Fruit fly (Drosophila melanogaster) whole organism, embryonic: Measurements from ENCODE around the gene sno.

Experiments used
- ATbp ChIP-seq: fragments of 200-800 bp; sonication (Bioruptor generic); optimal IDR thresholded peaks from 2 replicates; lab custom pipeline; 2017; ENCODE audit warnings: missing biosample characterization, mild to moderate bottlenecking, missing genetic modification characterization, missing genetic modification reagents
- BtbVII ChIP-seq: fragments of 200-800 bp; sonication (Bioruptor generic); optimal IDR thresholded peaks from 3 replicates; lab custom pipeline; 2017; ENCODE audit warnings: missing biosample characterization, mild to moderate bottlenecking, missing genetic modification characterization
- C15 ChIP-seq: fragments of 200-800 bp; sonication (Bioruptor generic); IDR thresholded peaks from 3 replicates; pipeline ENCODE4 v1.3.6; 2022; ENCODE audit warnings: missing biosample characterization, missing genetic modification characterization
- CG11398 ChIP-seq: fragments of 200-800 bp; sonication (Bioruptor generic); optimal IDR thresholded peaks from 2 replicates; lab custom pipeline; 2016; ENCODE audit warnings: missing biosample characterization, missing genetic modification characterization
- CG11723 ChIP-seq: fragments of 200-800 bp; sonication (Bioruptor generic); optimal IDR thresholded peaks from 2 replicates; lab custom pipeline; 2017; ENCODE audit warnings: missing biosample characterization, mild to moderate bottlenecking, missing genetic modification characterization
- CG12391 ChIP-seq: fragments of 200-800 bp; sonication (Bioruptor generic); optimal IDR thresholded peaks from 3 replicates; lab custom pipeline; 2018; ENCODE audit warnings: missing biosample characterization, mild to moderate bottlenecking, missing genetic modification characterization, moderate library complexity
- CG13287 ChIP-seq: fragments of 200-800 bp; sonication (Bioruptor generic); IDR thresholded peaks from 2 replicates; pipeline ENCODE4 v1.3.6; 2022; ENCODE audit warnings: missing biosample characterization, missing genetic modification characterization; ENCODE audit not compliant: partially characterized antibody
- CG15514 ChIP-seq: fragments of 200-800 bp; sonication (Bioruptor generic); optimal IDR thresholded peaks from 3 replicates; lab custom pipeline; 2017; ENCODE audit warnings: missing biosample characterization, missing genetic modification characterization, mild to moderate bottlenecking, moderate library complexity, missing genetic modification reagents
- CG17802 ChIP-seq: fragments of 200-800 bp; sonication (Bioruptor generic); optimal IDR thresholded peaks from 2 replicates; lab custom pipeline; 2018; ENCODE audit warnings: missing biosample characterization, mild to moderate bottlenecking, missing genetic modification characterization, moderate library complexity
- CG18262 ChIP-seq: fragments of 200-800 bp; optimal IDR thresholded peaks from 3 replicates; lab custom pipeline; 2019; ENCODE audit warnings: missing biosample characterization, mild to moderate bottlenecking, missing genetic modification characterization, moderate library complexity
- CG2678 ChIP-seq: fragments of 200-800 bp; sonication (Bioruptor generic); optimal IDR thresholded peaks from 3 replicates; lab custom pipeline; 2019; ENCODE audit warnings: missing biosample characterization, mild to moderate bottlenecking, missing genetic modification characterization, moderate library complexity
- CG2712 ChIP-seq: fragments of 200-800 bp; optimal IDR thresholded peaks from 3 replicates; lab custom pipeline; 2019; ENCODE audit warnings: missing biosample characterization, mild to moderate bottlenecking, missing genetic modification characterization, moderate library complexity
- CG31388 ChIP-seq: fragments of 200-800 bp; sonication (Bioruptor generic); optimal IDR thresholded peaks from 2 replicates; lab custom pipeline; 2016; ENCODE audit warnings: missing biosample characterization, missing genetic modification characterization
- CG32532 ChIP-seq: fragments of 200-800 bp; sonication (Bioruptor generic); IDR thresholded peaks from 2 replicates; pipeline ENCODE4 v1.3.6; 2022; ENCODE audit warnings: missing biosample characterization, missing genetic modification characterization
- CG34224 ChIP-seq: fragments of 200-800 bp; sonication (Bioruptor generic); IDR thresholded peaks from 3 replicates; pipeline ENCODE4 v1.3.6; 2022; ENCODE audit warnings: missing biosample characterization, missing genetic modification characterization; ENCODE audit not compliant: partially characterized antibody
- CG4328 ChIP-seq: fragments of 200-800 bp; sonication (Bioruptor generic); optimal IDR thresholded peaks from 3 replicates; lab custom pipeline; 2017; ENCODE audit warnings: missing biosample characterization, missing genetic modification reagents, missing genetic modification characterization
- CG5953 ChIP-seq: fragments of 200-800 bp; sonication (Bioruptor generic); IDR thresholded peaks from 2 replicates; pipeline ENCODE4 v1.3.6; 2022; ENCODE audit warnings: missing biosample characterization, missing genetic modification characterization
- CG6654 ChIP-seq: fragments of 200-800 bp; sonication (Bioruptor generic); optimal IDR thresholded peaks from 2 replicates; lab custom pipeline; 2017; ENCODE audit warnings: missing biosample characterization, mild to moderate bottlenecking, missing genetic modification characterization
- CG7357 ChIP-seq: fragments of 200-800 bp; sonication (Bioruptor generic); IDR thresholded peaks from 3 replicates; pipeline ENCODE4 v1.3.6; 2022; ENCODE audit warnings: missing biosample characterization, missing genetic modification characterization
- CG7928 ChIP-seq: fragments of 200-800 bp; sonication (Bioruptor generic); optimal IDR thresholded peaks from 2 replicates; lab custom pipeline; 2017; ENCODE audit warnings: missing biosample characterization, mild to moderate bottlenecking, missing genetic modification characterization
- CG8089 ChIP-seq: fragments of 200-800 bp; sonication (Bioruptor generic); optimal IDR thresholded peaks from 3 replicates; lab custom pipeline; 2016; ENCODE audit warnings: missing biosample characterization, missing genetic modification characterization
- CG8388 ChIP-seq: fragments of 200-800 bp; sonication (Bioruptor generic); optimal IDR thresholded peaks from 2 replicates; lab custom pipeline; 2019; ENCODE audit warnings: missing biosample characterization, mild to moderate bottlenecking, missing genetic modification characterization, moderate library complexity
- E2f2 ChIP-seq: fragments of 200-800 bp; sonication (Bioruptor generic); IDR thresholded peaks from 2 replicates; pipeline ENCODE4 v1.3.6; 2022; ENCODE audit warnings: missing biosample characterization, missing genetic modification characterization
- Ets65A ChIP-seq: fragments of 200-800 bp; sonication (Bioruptor generic); peaks from one replicate; lab custom pipeline; 2016; ENCODE audit warnings: missing biosample characterization, missing genetic modification characterization
- Fer3 ChIP-seq: fragments of 200-800 bp; sonication (Bioruptor generic); optimal IDR thresholded peaks from 2 replicates; lab custom pipeline; 2018; ENCODE audit warnings: missing biosample characterization, mild to moderate bottlenecking, missing genetic modification characterization, moderate library complexity
- Hsf ChIP-seq: fragments of 200-800 bp; sonication (Bioruptor generic); optimal IDR thresholded peaks from 3 replicates; lab custom pipeline; 2016; ENCODE audit warnings: missing biosample characterization, missing genetic modification characterization
- Jarid2 ChIP-seq: fragments of 200-800 bp; sonication (Bioruptor generic); optimal IDR thresholded peaks from 3 replicates; lab custom pipeline; 2017; ENCODE audit warnings: mild to moderate bottlenecking, missing biosample characterization, missing genetic modification reagents, missing genetic modification characterization
- Mad ChIP-seq: fragments of 200-800 bp; sonication (Bioruptor generic); optimal IDR thresholded peaks from 2 replicates; lab custom pipeline; 2016; ENCODE audit warnings: missing biosample characterization, missing genetic modification characterization
- Meics ChIP-seq: fragments of 200-800 bp; sonication (Bioruptor generic); optimal IDR thresholded peaks from 2 replicates; lab custom pipeline; 2017; ENCODE audit warnings: missing biosample characterization, mild to moderate bottlenecking, missing genetic modification characterization
- Neu2 ChIP-seq: fragments of 200-800 bp; sonication (Bioruptor generic); optimal IDR thresholded peaks from 3 replicates; lab custom pipeline; 2016; ENCODE audit warnings: missing biosample characterization, missing genetic modification characterization, borderline replicate concordance
- Side ChIP-seq: fragments of 200-800 bp; sonication (Bioruptor generic); optimal IDR thresholded peaks from 2 replicates; lab custom pipeline; 2016; ENCODE audit warnings: missing biosample characterization, missing genetic modification characterization
- Ssrp ChIP-seq: fragments of 200-800 bp; sonication (Bioruptor generic); optimal IDR thresholded peaks from 2 replicates; lab custom pipeline; 2018; ENCODE audit warnings: missing biosample characterization, mild to moderate bottlenecking, missing genetic modification characterization, moderate library complexity
- crol ChIP-seq: fragments of 200-800 bp; sonication (Bioruptor generic); IDR thresholded peaks from 2 replicates; pipeline ENCODE4 v1.3.6; 2022; ENCODE audit warnings: missing biosample characterization, missing genetic modification characterization
- cwo ChIP-seq: fragments of 200-800 bp; sonication (Bioruptor generic); optimal IDR thresholded peaks from 3 replicates; lab custom pipeline; 2017; ENCODE audit warnings: missing biosample characterization, missing genetic modification characterization, mild to moderate bottlenecking, moderate library complexity, missing genetic modification reagents
- dan ChIP-seq: fragments of 200-800 bp; sonication (Bioruptor generic); IDR thresholded peaks from 2 replicates; pipeline ENCODE4 v1.3.6; 2022; ENCODE audit warnings: missing biosample characterization, missing genetic modification characterization
- emc ChIP-seq: fragments of 200-800 bp; sonication (Bioruptor generic); optimal IDR thresholded peaks from 2 replicates; lab custom pipeline; 2016; ENCODE audit warnings: missing biosample characterization, missing genetic modification characterization
- esg ChIP-seq: fragments of 200-800 bp; sonication (Bioruptor generic); conservative IDR thresholded peaks from 2 replicates; pipeline ENCODE4 v1.3.6; 2022; ENCODE audit warnings: missing biosample characterization, missing genetic modification characterization
- eyg ChIP-seq: fragments of 200-800 bp; sonication (Bioruptor generic); optimal IDR thresholded peaks from 3 replicates; lab custom pipeline; 2016; ENCODE audit warnings: missing biosample characterization, missing genetic modification characterization
- fd64A ChIP-seq: fragments of 200-800 bp; sonication (Bioruptor generic); optimal IDR thresholded peaks from 3 replicates; lab custom pipeline; 2018; ENCODE audit warnings: missing biosample characterization, mild to moderate bottlenecking, missing genetic modification characterization
- hb ChIP-seq: fragments of 200-800 bp; sonication (Bioruptor generic); IDR thresholded peaks from 3 replicates; pipeline ENCODE4 v1.3.6; 2022; ENCODE audit warnings: missing biosample characterization, missing genetic modification characterization; ENCODE audit not compliant: partially characterized antibody
- jing ChIP-seq: fragments of 200-800 bp; sonication (Bioruptor generic); optimal IDR thresholded peaks from 2 replicates; lab custom pipeline; 2018; ENCODE audit warnings: missing biosample characterization, mild to moderate bottlenecking, missing genetic modification characterization
- mld ChIP-seq: fragments of 200-800 bp; sonication (Bioruptor generic); IDR thresholded peaks from 3 replicates; pipeline ENCODE4 v1.3.6; 2022; ENCODE audit warnings: missing biosample characterization, missing genetic modification characterization; ENCODE audit not compliant: partially characterized antibody
- nerfin-1 ChIP-seq: fragments of 200-800 bp; sonication (Bioruptor generic); optimal IDR thresholded peaks from 3 replicates; lab custom pipeline; 2019; ENCODE audit warnings: missing biosample characterization, mild to moderate bottlenecking, missing genetic modification characterization, moderate library complexity
- oc ChIP-seq: fragments of 200-800 bp; sonication (Bioruptor generic); optimal IDR thresholded peaks from 2 replicates; lab custom pipeline; 2018; ENCODE audit warnings: missing biosample characterization, mild to moderate bottlenecking, missing genetic modification characterization, moderate library complexity
- pho ChIP-seq: fragments of 200-800 bp; sonication (Bioruptor generic); optimal IDR thresholded peaks from 2 replicates; lab custom pipeline; 2016; ENCODE audit warnings: missing biosample characterization, missing genetic modification characterization
- ranshi ChIP-seq: fragments of 200-800 bp; sonication (Bioruptor generic); IDR thresholded peaks from 2 replicates; pipeline ENCODE4 v1.3.6; 2022; ENCODE audit warnings: missing biosample characterization, missing genetic modification characterization
- repo ChIP-seq: fragments of 200-800 bp; sonication (Bioruptor generic); optimal IDR thresholded peaks from 2 replicates; lab custom pipeline; 2016; ENCODE audit warnings: missing biosample characterization, missing genetic modification characterization
- sd ChIP-seq: fragments of 200-800 bp; sonication (Bioruptor generic); optimal IDR thresholded peaks from 3 replicates; lab custom pipeline; 2018; ENCODE audit warnings: missing biosample characterization, mild to moderate bottlenecking, missing genetic modification characterization, moderate library complexity
- tap ChIP-seq: fragments of 200-800 bp; optimal IDR thresholded peaks from 3 replicates; lab custom pipeline; 2019; ENCODE audit warnings: missing biosample characterization, mild to moderate bottlenecking, missing genetic modification characterization, moderate library complexity
- trh ChIP-seq: fragments of 200-800 bp; sonication (Bioruptor generic); optimal IDR thresholded peaks from 2 replicates; lab custom pipeline; 2016; ENCODE audit warnings: missing biosample characterization, missing genetic modification characterization
- zf30C ChIP-seq: fragments of 200-800 bp; sonication (Bioruptor generic); optimal IDR thresholded peaks from 3 replicates; lab custom pipeline; 2018; ENCODE audit warnings: missing biosample characterization, mild to moderate bottlenecking, missing genetic modification characterization

sno gene

dm6 chrX:13154783-13155182, 56.7 kb downstream of the sno start, which contains the start of the genes CG4318 and CG4332 (continued):
- TF ChIP-seq CG2712 (tag; lab: Kevin White, UChicago), result no peak
- no peak for TF ChIP-seq CG8388 (GFP tag; lab: Kevin White, UChicago)
- no peak for TF ChIP-seq Meics
- no peak for TF ChIP-seq sd (tag; lab: Kevin White, UChicago)
- peak; percentile 87 for TF ChIP-seq CG34224 (GFP tag; lab: Robert Waterston, UW)
- TF ChIP-seq CG6654 (GFP tag; lab: Kevin White, UChicago), result no peak
- TF ChIP-seq CG7928 (GFP tag; lab: Kevin White, UChicago), result peak; percentile 59
- peak; percentile 19 for TF ChIP-seq cwo
- no peak for TF ChIP-seq CG7357 (GFP tag; lab: Robert Waterston, UW)
- TF ChIP-seq emc, result no peak
- peak; percentile 74 for TF ChIP-seq hb (GFP tag; lab: Robert Waterston, UW)
- TF ChIP-seq Jarid2 (GFP tag; lab: Kevin White, UChicago), result no peak
- no peak for TF ChIP-seq pho (GFP tag; lab: Kevin White, UChicago)
- TF ChIP-seq eyg (GFP tag; lab: Kevin White, UChicago), result no peak
- peak; percentile 83 for TF ChIP-seq mld
- TF ChIP-seq zf30C (GFP tag; lab: Kevin White, UChicago), result no peak
- no peak for TF ChIP-seq CG5953 (GFP tag; lab: Robert Waterston, UW)
- no peak for TF ChIP-seq CG31388 (GFP tag; lab: Kevin White, UChicago)
- no peak for TF ChIP-seq jing (GFP tag; lab: Kevin White, UChicago)
- no peak for TF ChIP-seq fd64A (GFP tag; lab: Kevin White, UChicago)
- TF ChIP-seq Ssrp (tag; lab: Kevin White, UChicago), result no peak
- no peak for TF ChIP-seq esg (GFP tag; lab: Robert Waterston, UW)
- TF ChIP-seq crol, result no peak
- peak; percentile 92 for TF ChIP-seq CG13287 (GFP tag; lab: Robert Waterston, UW)
- no peak for TF ChIP-seq ATbp (GFP tag; lab: Kevin White, UChicago)
- no peak for TF ChIP-seq ranshi (GFP tag; lab: Robert Waterston, UW)
- no peak for TF ChIP-seq CG11398 (GFP tag; lab: Kevin White, UChicago)
- no peak for TF ChIP-seq trh (GFP tag; lab: Kevin White, UChicago)
- no peak for TF ChIP-seq CG8089
- TF ChIP-seq repo (GFP tag; lab: Kevin White, UChicago), result no peak
- no peak for TF ChIP-seq BtbVII (GFP tag; lab: Kevin White, UChicago)
- no peak for TF ChIP-seq CG11723 (GFP tag; lab: Kevin White, UChicago)
- no peak for TF ChIP-seq CG32532
- no peak for TF ChIP-seq E2f2 (GFP tag; lab: Robert Waterston, UW)
- no peak for TF ChIP-seq Ets65A (GFP tag; lab: Kevin White, UChicago)
- TF ChIP-seq oc (tag; lab: Kevin White, UChicago), result no peak
- no peak for TF ChIP-seq CG17802 (tag; lab: Kevin White, UChicago)
- no peak for TF ChIP-seq Neu2 (GFP tag; lab: Kevin White, UChicago)
- TF ChIP-seq Side (GFP tag; lab: Kevin White, UChicago), result no peak
- TF ChIP-seq tap, result no peak
- TF ChIP-seq CG2678, result no peak
- no peak for TF ChIP-seq Hsf (GFP tag; lab: Kevin White, UChicago)
- TF ChIP-seq Fer3, result no peak
- TF ChIP-seq CG4328 (GFP tag; lab: Kevin White, UChicago), result no peak
- TF ChIP-seq dan (GFP tag; lab: Robert Waterston, UW), result no peak
- TF ChIP-seq CG12391 (tag; lab: Kevin White, UChicago), result no peak
- TF ChIP-seq nerfin-1 (tag; lab: Kevin White, UChicago), result no peak
- TF ChIP-seq CG15514 (GFP tag; lab: Kevin White, UChicago), result no peak
- TF ChIP-seq C15 (GFP tag; lab: Robert Waterston, UW), result no peak
- TF ChIP-seq CG18262 (tag; lab: Kevin White, UChicago), result no peak
- no peak for TF ChIP-seq Mad (GFP tag; lab: Kevin White, UChicago)
